Worm (Caenorhabditis elegans) whole organism, L4 larva: ENCODE data around the gene unc-86.

ENCODE experiments used
- F26F4.8 ChIP-seq: fragments of 200-800 bp; sonication (Bioruptor generic); conservative IDR thresholded peaks from 2 replicates; pipeline ENCODE4 v1.3.6; 2022; ENCODE audit warnings: missing genetic modification characterization, missing compliant biosample characterization
- F49E8.2 ChIP-seq: sonication (generic microtip); optimal IDR thresholded peaks from 2 replicates; lab custom pipeline; 2016; ENCODE audit warnings: missing compliant biosample characterization, mild to moderate bottlenecking, missing genetic modification characterization, borderline replicate concordance
- R02D3.7 ChIP-seq: fragments of 150-350 bp; sonication (generic microtip); optimal IDR thresholded peaks from 3 replicates; lab custom pipeline; 2014; ENCODE audit warnings: missing biosample characterization, missing genetic modification characterization
- T20F7.1 ChIP-seq: fragments of 200-800 bp; sonication (Bioruptor generic); optimal IDR thresholded peaks from 2 replicates; lab custom pipeline; 2018; ENCODE audit warnings: mild to moderate bottlenecking, missing genetic modification characterization, missing compliant biosample characterization
- Y105C5A.15 ChIP-seq: fragments of 200-800 bp; sonication (Bioruptor generic); IDR thresholded peaks from 2 replicates; pipeline ENCODE4 v1.3.6; 2022; ENCODE audit warnings: missing genetic modification characterization, missing compliant biosample characterization
- Y75B8A.6 ChIP-seq: fragments of 200-800 bp; sonication (Bioruptor generic); IDR thresholded peaks from 2 replicates; pipeline ENCODE4 v1.3.6; 2022; ENCODE audit warnings: missing genetic modification reagents, missing genetic modification characterization, missing compliant biosample characterization
- arid-1 ChIP-seq: fragments of 200-800 bp; sonication (Bioruptor generic); conservative IDR thresholded peaks from 2 replicates; pipeline ENCODE4 v1.3.6; 2022; ENCODE audit warnings: missing genetic modification reagents, missing genetic modification characterization, missing compliant biosample characterization
- ceh-62 ChIP-seq: sonication (generic microtip); optimal IDR thresholded peaks from 2 replicates; lab custom pipeline; 2017; ENCODE audit warnings: missing biosample characterization, missing genetic modification characterization
- ces-1 ChIP-seq: fragments of 150-350 bp; sonication (generic microtip); optimal IDR thresholded peaks from 4 replicates; lab custom pipeline; 2014; ENCODE audit warnings: missing biosample characterization, missing genetic modification reagents, missing genetic modification characterization
- daf-16 ChIP-seq, 3 experiments: sonication (generic microtip); optimal IDR thresholded peaks; 2 replicates each; lab custom pipeline; 2016 to 2017; ENCODE audit warnings: missing genetic modification characterization in 3 of 3, missing genetic modification reagents in 3 of 3, mild to moderate bottlenecking in 2 of 3, missing compliant biosample characterization in 2 of 3, missing biosample characterization in 1 of 3, moderate library complexity in 1 of 3
- daf-19 ChIP-seq: fragments of 200-800 bp; sonication (Bioruptor generic); conservative IDR thresholded peaks from 2 replicates; pipeline ENCODE4 v1.3.6; 2022; ENCODE audit warnings: missing genetic modification characterization, missing compliant biosample characterization
- daf-8 ChIP-seq: fragments of 200-800 bp; sonication (Bioruptor generic); IDR thresholded peaks from 2 replicates; pipeline ENCODE4 v1.3.6; 2022; ENCODE audit warnings: missing genetic modification characterization, missing compliant biosample characterization
- dmd-6 ChIP-seq: fragments of 200-800 bp; sonication (Bioruptor generic); IDR thresholded peaks from 2 replicates; pipeline ENCODE4 v1.3.6; 2022; ENCODE audit warnings: missing genetic modification reagents, missing genetic modification characterization, missing compliant biosample characterization
- dmd-8 ChIP-seq: fragments of 200-800 bp; sonication (Bioruptor generic); IDR thresholded peaks from 2 replicates; pipeline ENCODE4 v1.3.6; 2022; ENCODE audit warnings: missing genetic modification characterization, missing compliant biosample characterization
- dpl-1 ChIP-seq: fragments of 150-350 bp; optimal IDR thresholded peaks from 2 replicates; lab custom pipeline; 2014; ENCODE audit warnings: missing biosample characterization, missing genetic modification reagents, missing genetic modification characterization
- duxl-1 ChIP-seq: sonication (generic microtip); optimal IDR thresholded peaks from 2 replicates; lab custom pipeline; 2016; ENCODE audit warnings: mild to moderate bottlenecking, missing genetic modification characterization, moderate library complexity, missing compliant biosample characterization; ENCODE audit not compliant: poor library complexity
- dve-1 ChIP-seq: sonication (generic microtip); optimal IDR thresholded peaks from 2 replicates; lab custom pipeline; 2017; ENCODE audit warnings: antibody characterized with exemption, mild to moderate bottlenecking, missing genetic modification characterization, missing compliant biosample characterization; ENCODE audit not compliant: insufficient read depth
- fkh-10 ChIP-seq: fragments of 150-350 bp; optimal IDR thresholded peaks from 2 replicates; lab custom pipeline; 2014; ENCODE audit warnings: missing biosample characterization, missing genetic modification reagents, missing genetic modification characterization
- hlh-11 ChIP-seq: fragments of 200-800 bp; sonication (Bioruptor generic); optimal IDR thresholded peaks from 2 replicates; lab custom pipeline; 2018; ENCODE audit warnings: mild to moderate bottlenecking, missing genetic modification characterization, missing compliant biosample characterization
- hlh-30 ChIP-seq: sonication (generic microtip); optimal IDR thresholded peaks from 2 replicates; lab custom pipeline; 2017; ENCODE audit warnings: antibody characterized with exemption, mild to moderate bottlenecking, missing genetic modification characterization, missing compliant biosample characterization; ENCODE audit not compliant: insufficient read depth
- hmg-1.1 ChIP-seq: fragments of 200-800 bp; sonication (Bioruptor generic); IDR thresholded peaks from 2 replicates; pipeline ENCODE4 v1.3.6; 2022; ENCODE audit warnings: missing genetic modification reagents, missing genetic modification characterization, missing compliant biosample characterization
- lin-1 ChIP-seq: fragments of 200-800 bp; sonication (Bioruptor generic); IDR thresholded peaks from 2 replicates; pipeline ENCODE4 v1.3.6; 2022; ENCODE audit warnings: missing genetic modification reagents, missing genetic modification characterization, missing compliant biosample characterization
- lin-13 ChIP-seq: fragments of 150-350 bp; optimal IDR thresholded peaks from 2 replicates; lab custom pipeline; 2014; ENCODE audit warnings: missing biosample characterization, missing genetic modification reagents, missing genetic modification characterization
- lin-38 ChIP-seq: fragments of 200-800 bp; sonication (Bioruptor generic); IDR thresholded peaks from 2 replicates; pipeline ENCODE4 v1.3.6; 2022; ENCODE audit warnings: missing genetic modification reagents, missing genetic modification characterization, missing compliant biosample characterization
- lir-3 ChIP-seq: sonication (generic microtip); optimal IDR thresholded peaks from 2 replicates; lab custom pipeline; 2016; ENCODE audit warnings: mild to moderate bottlenecking, missing genetic modification characterization, missing compliant biosample characterization
- lsy-2 ChIP-seq, 2 experiments: fragments of 150-350 bp in 1 of 2; sonication (generic microtip) in 1 of 2; optimal IDR thresholded peaks; 2 replicates each; lab custom pipeline; 2014 to 2017; ENCODE audit warnings: missing biosample characterization in 2 of 2, missing genetic modification characterization in 2 of 2
- mep-1 ChIP-seq: fragments of 150-350 bp; sonication (generic microtip); optimal IDR thresholded peaks from 3 replicates; lab custom pipeline; 2014; ENCODE audit warnings: missing biosample characterization, missing genetic modification characterization
- mes-2 ChIP-seq: sonication (generic microtip); optimal IDR thresholded peaks from 2 replicates; lab custom pipeline; 2016; ENCODE audit warnings: missing genotype, mild to moderate bottlenecking, missing genetic modification characterization, missing compliant biosample characterization; ENCODE audit not compliant: poor library complexity, severe bottlenecking
- nhr-11 ChIP-seq: fragments of 150-350 bp; optimal IDR thresholded peaks from 2 replicates; lab custom pipeline; 2014; ENCODE audit warnings: missing biosample characterization, missing genetic modification characterization
- nhr-237 ChIP-seq: sonication (generic microtip); optimal IDR thresholded peaks from 2 replicates; lab custom pipeline; 2017; ENCODE audit warnings: missing biosample characterization, missing genetic modification characterization
- nhr-25 ChIP-seq: sonication (generic microtip); optimal IDR thresholded peaks from 2 replicates; lab custom pipeline; 2017; ENCODE audit warnings: missing genetic modification characterization, mild to moderate bottlenecking, missing compliant biosample characterization, antibody characterized with exemption, moderate library complexity, borderline replicate concordance; ENCODE audit not compliant: insufficient read depth
- nhr-28 ChIP-seq: fragments of 150-350 bp; optimal IDR thresholded peaks from 2 replicates; lab custom pipeline; 2014; ENCODE audit warnings: missing biosample characterization, missing genetic modification characterization
- nhr-48 ChIP-seq: sonication (generic microtip); optimal IDR thresholded peaks from 2 replicates; lab custom pipeline; 2016; ENCODE audit warnings: mild to moderate bottlenecking, missing genetic modification characterization, missing compliant biosample characterization
- pqm-1 ChIP-seq: sonication (generic microtip); optimal IDR thresholded peaks from 2 replicates; lab custom pipeline; 2017; ENCODE audit warnings: missing biosample characterization, missing genetic modification characterization
- rbr-2 ChIP-seq: sonication (generic microtip); optimal IDR thresholded peaks from 2 replicates; lab custom pipeline; 2016; ENCODE audit warnings: missing genotype, missing genetic modification characterization, missing compliant biosample characterization
- zip-2 ChIP-seq: fragments of 150-350 bp; optimal IDR thresholded peaks from 2 replicates; lab custom pipeline; 2014; ENCODE audit warnings: missing biosample characterization, missing genetic modification characterization

unc-86 gene

DNA sequence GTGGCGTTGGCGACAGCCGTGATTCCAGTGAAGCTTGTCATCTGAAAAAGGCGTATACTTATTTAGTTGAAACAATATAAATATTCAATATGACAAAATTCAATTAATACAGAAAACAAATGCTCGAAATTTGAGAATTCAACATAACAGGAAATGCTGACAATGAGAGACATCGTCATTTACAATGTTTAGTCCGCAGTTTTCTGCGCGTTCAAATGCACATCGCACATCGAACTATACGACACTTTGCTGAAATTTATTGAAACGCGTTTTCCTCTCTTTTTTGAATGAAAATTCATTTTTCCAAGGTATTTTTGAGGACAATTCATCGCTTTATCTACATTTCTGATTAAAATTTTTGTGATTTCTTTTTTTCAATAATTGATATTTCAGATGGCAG is 27.9 kb upstream of the unc-86 start, which contains the start of the genes pbs-6 and cids-1:
TSS of gene pbs-6 (minus strand) at position 41 of the 400 bp plus-strand sequence.
TSS of gene cids-1 (plus strand) at position 394 of the 400 bp plus-strand sequence.
- TF ChIP-seq Y105C5A.15 (GFP tag; lab: Robert Waterston, UW) (no peak), rbr-2 (no peak), lin-38 (GFP tag; lab: Robert Waterston, UW) (0 out of 2 replicates have a peak, but pooled peaks have one; percentile 14), lsy-2 (tag; optimal IDR thresholded peaks at IDR 0.05; lab: Kevin White, UChicago) (peak in 1 of 2 experiments; percentile 59), dpl-1 (GFP tag; lab: Kevin White, UChicago) (peak; percentile 26), nhr-237 (tag; lab: Kevin White, UChicago) (no peak), mes-2 (tag; lab: Kevin White, UChicago) (peak; percentile 36), Y75B8A.6 (no peak)

DNA sequence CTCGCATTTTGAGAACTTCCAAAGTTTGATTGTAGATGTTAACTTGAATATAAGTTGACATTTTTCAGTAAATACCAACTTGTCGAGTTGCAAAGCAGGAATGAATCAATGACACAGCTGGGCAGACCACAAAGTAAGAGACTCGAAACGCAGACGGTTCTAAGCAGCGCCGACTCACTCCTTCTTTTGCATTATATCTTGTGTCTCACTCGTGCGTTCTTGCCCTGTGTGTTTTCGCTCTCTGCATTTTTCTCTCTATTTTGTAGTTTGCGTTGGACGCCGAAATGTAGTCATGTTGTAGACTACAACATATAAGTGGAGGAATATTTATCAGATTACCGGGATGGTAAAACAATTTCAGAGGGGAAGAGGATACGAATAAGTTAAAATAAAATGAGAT is 26.7 kb upstream of the unc-86 start, which contains the start of gene C02F5.12:
TSS of gene C02F5.12 (minus strand) at position 221 of the 400 bp plus-strand sequence.
- no peak for TF ChIP-seq fkh-10
- TF ChIP-seq duxl-1 (tag; lab: Kevin White, UChicago): no peak
- TF ChIP-seq mes-2 (tag; lab: Kevin White, UChicago): peak; percentile 53
- TF ChIP-seq hmg-1.1 (GFP tag; lab: Robert Waterston, UW): 0 out of 2 replicates have a peak, but pooled peaks have one; percentile 40
- TF ChIP-seq nhr-11 (tag; lab: Kevin White, UChicago): peak; percentile 48
- TF ChIP-seq dmd-6 (GFP tag; lab: Robert Waterston, UW): peak; percentile 17; the same call in 1 of the 2 replicates
- peak; percentile 63 for TF ChIP-seq mep-1 (tag; lab: Kevin White, UChicago)
- no peak for TF ChIP-seq nhr-25 (tag; lab: Kevin White, UChicago)
- TF ChIP-seq F26F4.8: no peak
- no peak for TF ChIP-seq F49E8.2 (tag; lab: Kevin White, UChicago)
- TF ChIP-seq lin-13: peak; percentile 44
- TF ChIP-seq lir-3 (tag; lab: Kevin White, UChicago): no peak
- peak; percentile 99 for TF ChIP-seq nhr-28
- TF ChIP-seq pqm-1 (tag; lab: Kevin White, UChicago): no peak
- TF ChIP-seq hlh-30 (tag; lab: Kevin White, UChicago): peak; percentile 79
- TF ChIP-seq arid-1 (GFP tag; lab: Robert Waterston, UW): 0 out of 2 replicates have a peak, but pooled peaks have one; percentile 32
- peak; percentile 64 for TF ChIP-seq hlh-11 (tag; lab: Kevin White, UChicago)
- TF ChIP-seq lin-1 (GFP tag; lab: Robert Waterston, UW): no peak
- TF ChIP-seq daf-8: no peak
- TF ChIP-seq ceh-62 (tag; lab: Kevin White, UChicago): no peak
- TF ChIP-seq dmd-8 (GFP tag; lab: Robert Waterston, UW): 0 out of 2 replicates have a peak, but pooled peaks have one; percentile 45
- no peak for TF ChIP-seq daf-16 (GFP tag; optimal IDR thresholded peaks at IDR 0.05; lab: Kevin White, UChicago)
- peak; percentile 39 for TF ChIP-seq daf-16 (tag; optimal IDR thresholded peaks at IDR 0.05; lab: Kevin White, UChicago)
- peak; percentile 51 for TF ChIP-seq lin-38 (GFP tag; lab: Robert Waterston, UW)
- no peak for TF ChIP-seq daf-19 (GFP tag; lab: Robert Waterston, UW)
- TF ChIP-seq zip-2 (tag; lab: Kevin White, UChicago): no peak
- peak; percentile 20 for TF ChIP-seq T20F7.1 (GFP tag; lab: Kevin White, UChicago)
- TF ChIP-seq R02D3.7 (tag; lab: Kevin White, UChicago): no peak
- peak in 1 of 2 experiments; percentile 53 for TF ChIP-seq lsy-2 (tag; optimal IDR thresholded peaks at IDR 0.05; lab: Kevin White, UChicago)
- TF ChIP-seq ces-1 (GFP tag; lab: Kevin White, UChicago): no peak
- TF ChIP-seq dve-1 (tag; lab: Kevin White, UChicago): peak; percentile 51
- peak; percentile 9 for TF ChIP-seq nhr-48
